Worm (Caenorhabditis elegans) whole organism, L4/young adult: ENCODE measurements around the gene C54D10.5.

Source experiments
- W03F9.2 ChIP-seq: fragments of 150-350 bp; optimal IDR thresholded peaks from 2 replicates; lab custom pipeline; 2014; ENCODE audit warnings: missing biosample characterization, missing genetic modification characterization
- dao-5 ChIP-seq: sonication (generic microtip); optimal IDR thresholded peaks from 2 replicates; lab custom pipeline; 2016; ENCODE audit warnings: missing genotype, missing genetic modification characterization, moderate library complexity, missing compliant biosample characterization
- him-1 ChIP-seq: sonication (generic microtip); optimal IDR thresholded peaks from 2 replicates; lab custom pipeline; 2016; ENCODE audit warnings: missing genotype, missing genetic modification reagents, missing genetic modification characterization, missing compliant biosample characterization

The C54D10.5 gene

DNA sequence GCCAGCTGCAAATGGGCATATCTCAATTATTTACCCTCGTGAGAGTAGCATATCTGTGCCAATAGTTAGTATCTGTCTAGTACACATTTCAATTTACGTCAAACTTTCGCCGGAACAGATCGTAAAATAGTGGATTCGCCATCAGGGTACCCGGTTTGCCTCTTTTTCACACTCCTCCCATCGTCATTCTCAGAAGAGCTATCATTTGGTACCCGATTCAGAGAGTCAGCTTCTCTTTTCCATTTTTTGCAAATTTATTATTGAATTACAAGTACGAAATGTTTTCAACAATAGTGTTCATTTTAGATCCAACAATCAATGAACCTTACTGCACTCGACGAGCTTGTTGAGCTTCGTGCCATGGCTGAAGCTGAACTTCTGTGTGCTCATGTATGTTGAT is at the start of gene C54D10.5:
Gene C54D10.5 (plus strand): TSS at position 301 of the 400 bp plus-strand sequence.
- no peak for TF ChIP-seq W03F9.2 (tag; lab: Kevin White, UChicago)

DNA sequence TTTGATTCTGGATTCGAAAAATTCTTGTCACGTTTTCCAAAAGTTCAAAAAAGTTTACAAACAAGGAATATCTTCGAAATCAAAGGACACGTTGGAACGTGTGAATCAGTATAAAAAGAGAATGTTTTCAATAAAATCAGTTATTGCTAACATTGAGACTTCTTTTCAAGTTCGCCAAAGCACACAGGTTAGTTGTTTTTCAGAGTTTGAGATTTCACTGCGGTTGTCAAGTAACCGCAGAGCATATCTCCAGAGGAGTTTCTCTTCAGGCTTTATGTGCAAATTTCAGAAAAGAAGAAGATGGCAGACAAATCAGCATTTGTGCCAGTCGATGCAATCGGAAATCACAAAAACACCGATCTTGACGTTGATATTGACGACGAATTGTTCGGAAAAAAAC is 43.0 kb upstream of the C54D10.5 start, which contains the start of gene K01D12.15:
Gene K01D12.15 (plus strand): TSS at position 301 of the 400 bp plus-strand sequence.
- TF ChIP-seq him-1 (tag; lab: Kevin White, UChicago) = no peak
- no peak for TF ChIP-seq W03F9.2 (tag; lab: Kevin White, UChicago)
- TF ChIP-seq dao-5 (tag; lab: Kevin White, UChicago) = no peak

DNA sequence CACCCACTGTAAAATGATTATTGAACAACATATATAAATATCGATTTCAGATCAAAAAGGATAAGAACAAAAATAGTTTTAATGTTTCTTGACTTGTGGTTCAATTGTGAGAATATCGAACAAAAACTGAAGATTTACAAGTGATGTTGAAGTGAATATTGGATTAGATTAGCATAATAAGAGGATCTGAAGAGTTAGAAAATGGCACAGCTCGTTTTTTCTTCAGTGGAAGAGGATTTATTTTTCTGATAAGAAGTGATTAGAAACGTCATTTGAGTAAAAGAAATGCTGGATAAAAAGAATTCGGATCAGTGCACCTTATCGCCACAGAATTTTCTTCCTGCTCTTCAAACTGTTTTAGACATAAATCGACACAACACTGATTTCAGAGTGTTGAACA is 33.4 kb upstream of the C54D10.5 start, which contains the start of gene twk-14:
Gene twk-14 (minus strand): TSS at position 8 of the 400 bp plus-strand sequence.
- TF ChIP-seq him-1 (tag; lab: Kevin White, UChicago) (no peak), dao-5 (tag; lab: Kevin White, UChicago) (no peak), W03F9.2 (tag; lab: Kevin White, UChicago) (no peak)

DNA sequence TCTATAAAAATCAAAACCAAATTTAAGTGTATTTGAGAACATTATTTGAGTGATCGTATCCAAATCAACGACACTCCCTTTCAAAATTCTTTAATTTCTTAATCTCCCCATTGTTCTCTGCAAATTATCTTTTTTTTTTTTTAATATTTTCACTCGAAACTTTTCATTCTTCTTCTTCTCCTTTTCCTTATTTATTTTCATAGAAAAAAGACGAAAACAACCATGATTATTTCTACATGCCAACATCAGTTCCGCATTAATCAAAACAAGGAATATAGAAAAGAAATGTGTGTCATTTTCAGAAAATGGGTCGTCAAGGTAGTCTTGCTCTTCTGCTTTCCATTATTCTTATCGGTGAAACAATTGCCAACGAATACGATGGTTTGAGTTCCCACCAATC is 31.6 kb upstream of the C54D10.5 start, which contains the start of gene K01D12.5:
Gene K01D12.5 (plus strand): TSS at position 301 of the 400 bp plus-strand sequence.
- TF ChIP-seq dao-5 (tag; lab: Kevin White, UChicago) (no peak), him-1 (tag; lab: Kevin White, UChicago) (no peak)

DNA sequence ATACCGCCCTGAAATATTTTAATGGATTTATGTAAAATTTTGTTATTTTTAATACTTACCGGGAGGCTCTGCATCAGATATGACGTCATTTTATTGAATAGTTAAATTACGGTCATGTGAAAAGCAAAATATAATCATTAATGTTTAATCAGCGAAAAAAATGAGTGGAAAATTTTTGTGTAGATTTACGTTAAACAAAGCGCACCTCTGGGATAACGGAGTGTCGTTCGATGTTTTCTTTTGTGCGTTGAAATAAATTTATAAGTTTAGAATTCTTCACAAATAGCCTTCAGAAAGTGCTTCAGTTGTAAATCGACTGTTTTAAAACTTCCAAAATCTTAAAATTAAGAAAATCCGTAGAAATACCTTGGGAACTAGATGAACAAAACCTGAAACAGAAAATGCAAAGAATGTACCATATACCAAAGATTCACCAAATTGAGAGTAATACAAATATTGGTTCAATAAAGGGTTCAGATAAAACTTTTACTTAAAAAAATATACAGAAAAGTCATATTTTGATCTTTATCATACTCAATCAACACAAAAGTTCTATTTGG is 28.4 kb upstream of the C54D10.5 start, which contains the start of the genes K01D12.20 and miga-1:
Gene K01D12.20 (minus strand): TSS at position 138 of the 560 bp plus-strand sequence.
Gene miga-1 (minus strand): TSS at position 183 of the 560 bp plus-strand sequence.
- no peak for TF ChIP-seq W03F9.2 (tag; lab: Kevin White, UChicago)
- no peak for TF ChIP-seq him-1 (tag; lab: Kevin White, UChicago)

DNA sequence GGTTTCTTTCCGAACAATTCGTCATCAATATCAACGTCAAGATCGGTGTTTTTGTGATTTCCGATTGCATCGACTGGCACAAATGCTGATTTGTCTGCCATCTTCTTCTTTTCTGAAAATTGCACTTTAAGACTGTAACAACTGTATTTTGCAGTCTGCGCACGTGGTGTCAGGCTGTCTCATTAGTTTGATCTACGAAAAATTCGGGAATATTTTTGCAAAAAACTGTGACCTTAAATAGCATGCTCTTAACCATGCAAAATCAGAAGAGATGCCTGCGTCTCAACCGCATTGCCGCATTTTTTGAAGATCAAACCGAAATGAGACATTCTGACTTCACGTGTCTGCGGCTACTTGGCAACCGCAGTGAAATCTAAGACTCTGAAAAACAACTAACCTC is 27.8 kb upstream of the C54D10.5 start, which contains the start of gene K01D12.7:
Gene K01D12.7 (minus strand): TSS at position 101 of the 400 bp plus-strand sequence.
- TF ChIP-seq him-1 (tag; lab: Kevin White, UChicago) (no peak), W03F9.2 (tag; lab: Kevin White, UChicago) (no peak), dao-5 (tag; lab: Kevin White, UChicago) (no peak)

DNA sequence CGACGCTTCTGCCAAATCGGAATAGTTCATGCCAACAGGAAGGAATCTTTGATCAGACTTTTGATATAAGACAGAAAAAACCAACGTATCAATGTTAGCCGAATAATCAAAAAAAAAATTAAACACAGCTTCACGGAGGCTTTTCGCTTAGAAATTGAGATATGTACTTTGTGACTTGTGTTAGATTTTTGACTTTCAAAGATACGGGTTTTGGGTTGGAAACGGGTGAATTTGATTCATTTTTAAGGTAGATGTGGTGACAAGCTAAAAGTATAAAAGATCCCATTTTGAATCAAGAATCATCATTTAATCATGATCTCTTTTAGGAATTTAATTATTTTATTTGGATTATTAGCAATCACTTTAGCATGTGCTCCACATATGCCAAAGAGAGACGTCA is 26.8 kb upstream of the C54D10.5 start, which contains the start of gene K01D12.8:
Gene K01D12.8 (plus strand): TSS at position 301 of the 400 bp plus-strand sequence.
- TF ChIP-seq dao-5 (tag; lab: Kevin White, UChicago) = no peak

DNA sequence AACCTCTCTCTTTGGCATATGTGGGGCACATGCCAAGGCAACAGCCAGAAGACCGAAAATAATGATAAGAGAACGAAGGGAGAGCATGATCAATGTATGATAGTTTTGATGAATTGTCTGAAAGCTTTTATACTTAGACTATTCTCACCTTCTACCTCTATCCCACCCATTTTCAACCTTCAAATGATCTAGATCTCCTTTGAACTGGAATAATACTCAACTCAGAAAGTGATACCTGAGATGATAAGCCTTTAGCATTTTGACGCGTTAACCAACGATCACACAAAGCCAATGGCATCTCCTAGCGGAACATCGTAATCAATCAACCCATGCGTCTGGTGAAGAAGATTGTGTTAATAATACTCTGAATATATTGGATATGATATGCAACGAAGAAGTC is 24.6 kb upstream of the C54D10.5 start, which contains the start of gene K01D12.9:
Gene K01D12.9 (minus strand): TSS at position 101 of the 400 bp plus-strand sequence.
- TF ChIP-seq dao-5 (tag; lab: Kevin White, UChicago) (no peak), him-1 (tag; lab: Kevin White, UChicago) (no peak)

DNA sequence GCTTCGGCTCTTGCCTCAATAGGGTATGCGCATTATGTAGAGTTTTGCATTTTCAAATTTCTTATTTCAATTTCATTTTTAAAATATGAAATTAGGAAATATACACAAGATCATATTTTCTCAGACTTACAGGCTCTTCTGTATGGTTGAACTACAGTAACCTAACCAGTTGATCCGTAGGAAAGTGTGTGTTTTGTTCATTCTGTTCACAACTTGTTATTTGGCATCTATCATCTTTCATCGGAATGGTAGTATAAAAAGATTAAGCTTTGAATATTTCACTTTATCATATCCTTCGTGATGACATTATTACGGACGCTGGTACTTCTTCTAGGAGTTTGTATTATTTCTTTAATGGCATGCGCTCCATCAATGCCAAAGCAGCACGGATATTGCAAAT is 23.2 kb upstream of the C54D10.5 start, which contains the start of gene K01D12.10:
Gene K01D12.10 (plus strand): TSS at position 301 of the 400 bp plus-strand sequence.
- TF ChIP-seq dao-5 (tag; lab: Kevin White, UChicago) (no peak), W03F9.2 (tag; lab: Kevin White, UChicago) (no peak), him-1 (tag; lab: Kevin White, UChicago) (no peak)

DNA sequence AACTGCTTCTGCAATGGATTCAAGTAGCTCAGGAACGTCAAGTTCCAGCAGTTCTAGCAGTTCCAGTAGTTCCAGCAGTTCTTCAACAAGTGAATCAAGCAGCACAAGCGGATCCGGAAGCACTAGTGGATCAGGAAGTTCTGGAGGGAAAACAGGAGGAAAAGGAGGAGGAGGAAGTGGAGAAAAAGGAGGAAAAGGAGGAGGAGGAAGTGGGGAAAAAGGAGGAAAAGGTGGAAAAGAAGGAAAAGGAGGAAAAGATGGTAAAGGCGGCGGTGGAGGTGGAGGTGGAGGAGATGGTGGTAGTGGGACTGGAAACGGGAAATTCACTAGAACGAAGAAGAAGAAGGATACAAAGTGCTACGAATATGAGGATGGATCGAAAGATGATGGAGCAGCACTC is 22.6 kb upstream of the C54D10.5 start:
- TF ChIP-seq dao-5 (tag; lab: Kevin White, UChicago) = no peak
- TF ChIP-seq W03F9.2 (tag; lab: Kevin White, UChicago) = no peak
- no peak for TF ChIP-seq him-1 (tag; lab: Kevin White, UChicago)

DNA sequence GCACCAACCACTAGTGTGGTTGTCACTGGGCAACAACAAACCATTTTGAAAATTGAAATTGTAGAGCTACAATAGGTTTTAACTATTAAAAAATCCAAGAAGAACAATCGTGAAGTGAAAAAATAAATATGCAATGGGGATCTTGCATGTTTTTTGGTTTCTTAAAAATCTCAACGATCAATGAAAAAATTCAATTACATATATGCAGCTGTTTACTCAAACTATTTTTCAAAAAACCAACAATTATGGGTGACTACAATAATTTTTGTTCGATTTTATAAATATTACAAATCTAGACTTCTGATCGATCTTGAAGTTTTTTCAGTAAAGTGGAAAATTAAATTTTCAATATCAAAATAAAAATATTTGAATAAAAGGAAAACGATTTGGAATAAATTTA is 20.6 kb upstream of the C54D10.5 start, which contains the start of gene cdr-4:
Gene cdr-4 (minus strand): TSS at position 101 of the 400 bp plus-strand sequence.
- TF ChIP-seq dao-5 (tag; lab: Kevin White, UChicago) (no peak), W03F9.2 (tag; lab: Kevin White, UChicago) (no peak), him-1 (tag; lab: Kevin White, UChicago) (no peak)

DNA sequence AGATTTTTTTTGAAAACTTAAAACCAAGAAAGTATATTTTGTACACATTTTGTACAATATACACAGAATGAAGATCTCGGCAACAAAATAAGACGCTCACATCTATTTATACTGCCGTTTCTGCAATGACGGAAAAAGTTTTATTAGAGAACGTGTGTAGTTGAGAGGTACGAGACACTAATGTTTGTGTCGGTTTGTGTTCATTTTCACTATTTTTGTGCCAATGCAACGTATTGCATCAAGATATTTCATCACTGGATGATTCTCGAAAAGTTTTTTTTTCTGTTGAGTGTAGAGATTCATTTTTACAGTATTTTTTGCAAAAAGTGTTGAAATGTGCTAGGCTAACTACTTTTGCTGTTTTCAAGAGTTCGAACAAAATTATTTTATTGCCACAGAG is 20.1 kb upstream of the C54D10.5 start:
- TF ChIP-seq him-1 (tag; lab: Kevin White, UChicago) (no peak), dao-5 (tag; lab: Kevin White, UChicago) (no peak), W03F9.2 (tag; lab: Kevin White, UChicago) (no peak)

DNA sequence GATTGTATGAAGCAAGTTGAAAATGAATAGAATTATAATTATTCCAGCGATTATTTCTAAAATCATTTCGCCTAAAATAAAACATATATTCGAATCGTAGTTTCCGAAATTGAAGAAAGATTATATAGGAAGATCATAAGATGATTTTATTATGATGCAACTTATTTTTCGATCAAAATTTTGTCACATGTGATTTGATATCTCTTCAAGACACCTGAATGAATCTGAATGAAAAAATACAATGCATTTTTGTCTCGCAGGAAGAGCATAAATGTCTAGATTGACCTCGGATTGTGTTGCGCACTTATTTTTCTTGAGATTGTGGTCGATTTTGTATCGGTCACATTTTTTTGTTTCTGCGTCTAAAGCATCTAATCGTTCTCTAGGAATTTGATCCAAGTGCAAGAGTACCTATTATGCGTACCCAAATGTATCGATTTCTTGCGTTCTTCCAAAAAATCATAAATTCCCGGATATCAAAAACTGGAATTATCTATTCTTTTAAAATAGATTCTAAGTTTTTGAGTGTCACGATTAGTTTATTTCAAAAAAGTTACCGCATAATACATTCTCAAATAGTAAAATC is 18.6 kb upstream of the C54D10.5 start, which contains the start of gene hrg-2:
Gene hrg-2 (minus strand): TSS at position 98 of the 586 bp plus-strand sequence.
- TF ChIP-seq dao-5 (tag; lab: Kevin White, UChicago) (no peak), W03F9.2 (tag; lab: Kevin White, UChicago) (no peak), him-1 (tag; lab: Kevin White, UChicago) (no peak)
